Worm (Caenorhabditis elegans): ENCODE data around the gene T19H12.12.

Gene T19H12.12

DNA sequence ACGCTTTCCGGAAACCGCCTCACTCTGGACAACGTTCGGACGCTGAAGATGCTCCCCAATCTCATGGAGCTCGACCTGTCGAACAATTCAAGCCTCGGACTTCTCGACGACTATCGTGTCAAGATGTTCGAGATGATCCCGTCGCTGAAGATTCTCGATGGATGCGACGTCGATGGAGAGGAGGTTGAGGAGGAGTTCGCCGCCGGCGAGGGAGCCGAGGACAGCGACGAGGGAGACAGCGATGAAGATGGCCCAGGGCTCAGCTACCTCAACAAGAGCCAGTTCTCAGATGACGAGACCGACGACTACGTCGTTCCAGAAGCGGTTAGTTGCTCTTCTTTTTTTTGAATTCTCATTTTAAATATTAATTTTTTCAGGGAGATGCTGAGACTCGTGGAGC lies 6.2 kb downstream of the T19H12.12 start:
- no peak for TF ChIP-seq nfya-2 (GFP tag; IDR thresholded peaks at IDR 0.05)
- no peak for TF ChIP-seq ztf-22 (GFP tag; optimal IDR thresholded peaks at IDR 0.05)
- no peak for TF ChIP-seq ztf-28 (GFP tag; IDR thresholded peaks at IDR 0.05)
- no peak for TF ChIP-seq ama-1 (optimal IDR thresholded peaks at IDR 0.05)
- TF ChIP-seq ama-1 (GFP tag; optimal IDR thresholded peaks at IDR 0.05) = no peak
- no peak for TF ChIP-seq mes-4 (tag; optimal IDR thresholded peaks at IDR 0.05)
- no peak for TF ChIP-seq F33H1.4 (GFP tag; IDR thresholded peaks at IDR 0.05)
- TF ChIP-seq egrh-3 (GFP tag; IDR thresholded peaks at IDR 0.05) = peak; percentile 70; the same call in 1 of the 2 replicates
- TF ChIP-seq hmg-20 (GFP tag; IDR thresholded peaks at IDR 0.05) = no peak
- no peak for TF ChIP-seq chd-7 (tag; optimal IDR thresholded peaks at IDR 0.05)
- no peak for TF ChIP-seq bed-2 (GFP tag; IDR thresholded peaks at IDR 0.05)
- TF ChIP-seq nhr-90 (tag; optimal IDR thresholded peaks at IDR 0.05) = no peak
- TF ChIP-seq mcd-1 (GFP tag; IDR thresholded peaks at IDR 0.05) = no peak
- no peak for TF ChIP-seq B0336.3 (GFP tag; IDR thresholded peaks at IDR 0.05)
- TF ChIP-seq aptf-3 (GFP tag; IDR thresholded peaks at IDR 0.05) = no peak
- TF ChIP-seq zfh-2 (GFP tag; conservative IDR thresholded peaks at IDR 0.05) = peak; percentile 81

- TF ChIP-seq pha-4 (tag; optimal IDR thresholded peaks at IDR 0.05) = no peak
- TF ChIP-seq hmg-1.2 (GFP tag; IDR thresholded peaks at IDR 0.05) = no peak
- TF ChIP-seq B0336.3 (GFP tag; IDR thresholded peaks at IDR 0.05) = peak; percentile 84
- TF ChIP-seq fkh-3 (tag; optimal IDR thresholded peaks at IDR 0.05) = no peak
- no peak for TF ChIP-seq B0019.2 (GFP tag; conservative IDR thresholded peaks at IDR 0.05)
- no peak for TF ChIP-seq ztf-25 (GFP tag; IDR thresholded peaks at IDR 0.05)
- no peak for TF ChIP-seq zim-3 (tag; optimal IDR thresholded peaks at IDR 0.05)
- TF ChIP-seq hlh-26 (GFP tag; conservative IDR thresholded peaks at IDR 0.05) = no peak
- no peak for TF ChIP-seq let-526 (GFP tag; IDR thresholded peaks at IDR 0.05)
- TF ChIP-seq egl-18 (GFP tag; IDR thresholded peaks at IDR 0.05) = no peak
- TF ChIP-seq Y53G8AR.9 (GFP tag; conservative IDR thresholded peaks at IDR 0.05) = peak; percentile 83
- peak; percentile 8 for TF ChIP-seq mxl-1 (tag; optimal IDR thresholded peaks at IDR 0.05)
- no peak for TF ChIP-seq nhr-120 (GFP tag; IDR thresholded peaks at IDR 0.05)
- no peak for TF ChIP-seq attf-5 (GFP tag; optimal IDR thresholded peaks at IDR 0.05)
- TF ChIP-seq F57A8.1 (GFP tag; optimal IDR thresholded peaks at IDR 0.05) = no peak
- TF ChIP-seq F39B2.1 (GFP tag; IDR thresholded peaks at IDR 0.05) = peak; percentile 75; the same call in 1 of the 2 replicates
- TF ChIP-seq chd-7 (tag; optimal IDR thresholded peaks at IDR 0.05) = no peak
- TF ChIP-seq ceh-40 (GFP tag; IDR thresholded peaks at IDR 0.05) = no peak
- no peak for TF ChIP-seq nhr-90 (tag; optimal IDR thresholded peaks at IDR 0.05)
- no peak for TF ChIP-seq ceh-100 (GFP tag; IDR thresholded peaks at IDR 0.05)
- no peak for TF ChIP-seq T07F8.4 (tag; optimal IDR thresholded peaks at IDR 0.05)
- no peak for TF ChIP-seq nhr-80 (tag; optimal IDR thresholded peaks at IDR 0.05)
- no peak for TF ChIP-seq snpc-1.1 (tag; optimal IDR thresholded peaks at IDR 0.05; ENCODE audit: insufficient read depth)
- TF ChIP-seq efl-1 (GFP tag; optimal IDR thresholded peaks at IDR 0.05) = peak; percentile 38
- no peak for TF ChIP-seq ztf-26 (tag; optimal IDR thresholded peaks at IDR 0.05)
- TF ChIP-seq sdz-38 (tag; optimal IDR thresholded peaks at IDR 0.05) = no peak
- no peak for TF ChIP-seq dpl-1 (GFP tag; optimal IDR thresholded peaks at IDR 0.05)
- TF ChIP-seq B0261.1 (tag; optimal IDR thresholded peaks at IDR 0.05) = no peak
- no peak for TF ChIP-seq let-607 (tag; optimal IDR thresholded peaks at IDR 0.05)
- peak; percentile 70; the same call in 1 of the 2 replicates for TF ChIP-seq attf-6 (GFP tag; IDR thresholded peaks at IDR 0.05)
- no peak for TF ChIP-seq cebp-1 (GFP tag; IDR thresholded peaks at IDR 0.05)
- no peak for TF ChIP-seq cebp-1 (tag; optimal IDR thresholded peaks at IDR 0.05)
- TF ChIP-seq ets-4 (GFP tag; optimal IDR thresholded peaks at IDR 0.05) = no peak
- TF ChIP-seq nfyb-1 (GFP tag; IDR thresholded peaks at IDR 0.05) = no peak; the same call in 1 of the 2 replicates
- no peak for TF ChIP-seq hlh-12 (tag; optimal IDR thresholded peaks at IDR 0.05)
- peak; percentile 85; the same call in 1 of the 2 replicates for TF ChIP-seq Y79H2A.3 (GFP tag; conservative IDR thresholded peaks at IDR 0.05)
- no peak for TF ChIP-seq T26A5.8 (tag; optimal IDR thresholded peaks at IDR 0.05)
- no peak for TF ChIP-seq ztf-28 (GFP tag; IDR thresholded peaks at IDR 0.05)
Observed at ce11 chrV:4891305-4891704, 6.7 kb downstream of the T19H12.12 start.

All from whole organism, young adult.